Worm (Caenorhabditis elegans): ENCODE results near the gene nuo-1.

DNA sequence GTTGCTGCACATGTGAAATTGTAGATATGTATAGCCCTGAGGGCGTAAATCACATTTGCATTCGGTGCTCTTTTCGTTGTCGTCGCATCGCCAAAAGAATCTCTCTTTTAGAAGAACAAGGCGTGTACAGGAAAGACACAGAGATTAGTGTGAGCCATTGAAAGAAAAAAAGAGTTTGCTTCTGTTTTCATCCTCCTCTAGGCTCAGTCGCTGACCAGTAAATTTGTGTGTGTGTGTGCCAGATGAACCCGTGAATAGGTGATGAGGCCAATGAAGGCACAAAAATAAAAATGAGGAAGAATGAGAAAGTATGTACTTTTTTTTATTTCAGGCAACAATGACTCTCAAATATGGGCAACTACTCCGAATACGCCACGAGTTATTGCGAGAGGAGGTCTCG, 14.8 kb downstream of the nuo-1 start, which contains the start of gene mat-2:
- no peak for TF ChIP-seq him-1 (tag; optimal IDR thresholded peaks at IDR 0.05)
- no peak for TF ChIP-seq dao-5 (tag; optimal IDR thresholded peaks at IDR 0.05)

Data from whole organism, L4/young adult.